In genomic region chr3L:15967588-15968500, dm6 we compare ENCODE assay signal across 1 fruit fly cellular context.
TF ChIP-seq lines count a peak whose summit lies in the region.

TSS of gene Brr2 (minus strand) at chr3L:15967872.
TSS of gene CG10516 (plus strand) at chr3L:15968204.

TF ChIP-seq in whole organism, embryonic, 481 proteins besides CTCF, POLR2A, EP300 and RAD21 (continued from another document and continues in another):
- no peak for TF ChIP-seq CG4424 (GFP tag; optimal IDR thresholded peaks at IDR 0.05; lab: Kevin White, UChicago)
- TF ChIP-seq CG3726 (GFP tag; IDR thresholded peaks at IDR 0.05; lab: Robert Waterston, UW), result no peak
- peak; percentile 87 for TF ChIP-seq YL-1 (GFP tag; optimal IDR thresholded peaks at IDR 0.05; lab: Kevin White, UChicago)
- no peak for TF ChIP-seq CG3163 (GFP tag; optimal IDR thresholded peaks at IDR 0.05; lab: Kevin White, UChicago)
- TF ChIP-seq CG10462 (GFP tag; optimal IDR thresholded peaks at IDR 0.05; lab: Kevin White, UChicago), result no peak
- no peak for TF ChIP-seq al (GFP tag; IDR thresholded peaks at IDR 0.05; lab: Robert Waterston, UW)
- no peak for TF ChIP-seq CG18619 (GFP tag; optimal IDR thresholded peaks at IDR 0.05; lab: Kevin White, UChicago)
- TF ChIP-seq CG9932 (GFP tag; IDR thresholded peaks at IDR 0.05; lab: Robert Waterston, UW), result no peak; the same call in 1 of the 2 replicates
- TF ChIP-seq CG8089 (GFP tag; optimal IDR thresholded peaks at IDR 0.05; lab: Kevin White, UChicago), result no peak
- TF ChIP-seq MBD-R2 (GFP tag; IDR thresholded peaks at IDR 0.05; lab: Robert Waterston, UW), result peak; percentile 66
- no peak for TF ChIP-seq mld (GFP tag; IDR thresholded peaks at IDR 0.05; lab: Robert Waterston, UW; ENCODE audit: partially characterized antibody)
- no peak for TF ChIP-seq schlank (tag; optimal IDR thresholded peaks at IDR 0.05; lab: Kevin White, UChicago)
- TF ChIP-seq sna (GFP tag; IDR thresholded peaks at IDR 0.05; lab: Robert Waterston, UW; ENCODE audit: partially characterized antibody), result 0 out of 2 replicates have a peak, but pooled peaks have one; percentile 32
- TF ChIP-seq bigmax (GFP tag; optimal IDR thresholded peaks at IDR 0.05; lab: Kevin White, UChicago), result no peak
- peak; percentile 94 for TF ChIP-seq E2f2 (GFP tag; IDR thresholded peaks at IDR 0.05; lab: Robert Waterston, UW)
- TF ChIP-seq Hmx (GFP tag; optimal IDR thresholded peaks at IDR 0.05; lab: Kevin White, UChicago), result no peak
- peak; percentile 94 for TF ChIP-seq CG9797 (GFP tag; optimal IDR thresholded peaks at IDR 0.05; lab: Kevin White, UChicago)
- TF ChIP-seq Sox102F (GFP tag; optimal IDR thresholded peaks at IDR 0.05; lab: Kevin White, UChicago), result no peak
- no peak for TF ChIP-seq CG12155 (GFP tag; optimal IDR thresholded peaks at IDR 0.05; lab: Kevin White, UChicago)
- no peak for TF ChIP-seq CG17385 (GFP tag; optimal IDR thresholded peaks at IDR 0.05; lab: Kevin White, UChicago)
- TF ChIP-seq kni (GFP tag; optimal IDR thresholded peaks at IDR 0.05; lab: Kevin White, UChicago), result peak; percentile 75
- TF ChIP-seq CG33557 (GFP tag; optimal IDR thresholded peaks at IDR 0.05; lab: Kevin White, UChicago), result no peak
- TF ChIP-seq Hmr (GFP tag; optimal IDR thresholded peaks at IDR 0.05; lab: Kevin White, UChicago), result no peak
- peak; percentile 78 for TF ChIP-seq CG14710 (tag; optimal IDR thresholded peaks at IDR 0.05; lab: Kevin White, UChicago)
- TF ChIP-seq odd (GFP tag; optimal IDR thresholded peaks at IDR 0.05; lab: Kevin White, UChicago), result no peak
- TF ChIP-seq CG43689 (GFP tag; IDR thresholded peaks at IDR 0.05; lab: Robert Waterston, UW), result no peak
- no peak for TF ChIP-seq zf30C (GFP tag; optimal IDR thresholded peaks at IDR 0.05; lab: Kevin White, UChicago)
- no peak for TF ChIP-seq TFAM (GFP tag; optimal IDR thresholded peaks at IDR 0.05; lab: Kevin White, UChicago)
- no peak for TF ChIP-seq mam (GFP tag; optimal IDR thresholded peaks at IDR 0.05; lab: Kevin White, UChicago)
- no peak for TF ChIP-seq gem (tag; optimal IDR thresholded peaks at IDR 0.05; lab: Kevin White, UChicago)
- no peak for TF ChIP-seq Meics (GFP tag; optimal IDR thresholded peaks at IDR 0.05; lab: Kevin White, UChicago)
- no peak for TF ChIP-seq Kr (GFP tag; optimal IDR thresholded peaks at IDR 0.05; lab: Kevin White, UChicago)
- no peak for TF ChIP-seq Asciz (GFP tag; optimal IDR thresholded peaks at IDR 0.05; lab: Kevin White, UChicago)
- no peak for TF ChIP-seq NC2β (GFP tag; optimal IDR thresholded peaks at IDR 0.05; lab: Kevin White, UChicago)
- no peak for TF ChIP-seq Trl (optimal IDR thresholded peaks at IDR 0.05; lab: Kevin White, UChicago)
- TF ChIP-seq Trl (GFP tag; optimal IDR thresholded peaks at IDR 0.05; lab: Kevin White, UChicago), result no peak
- no peak for TF ChIP-seq cas (GFP tag; IDR thresholded peaks at IDR 0.05; lab: Robert Waterston, UW)
- no peak for TF ChIP-seq CG17361 (GFP tag; IDR thresholded peaks at IDR 0.05; lab: Robert Waterston, UW)
- TF ChIP-seq CG15479 (GFP tag; optimal IDR thresholded peaks at IDR 0.05; lab: Kevin White, UChicago), result no peak
- no peak for TF ChIP-seq Sox100B (GFP tag; optimal IDR thresholded peaks at IDR 0.05; lab: Kevin White, UChicago)
- no peak; the same call in 1 of the 3 replicates for TF ChIP-seq CG16813 (GFP tag; IDR thresholded peaks at IDR 0.05; lab: Robert Waterston, UW; ENCODE audit: partially characterized antibody)
- no peak for TF ChIP-seq Camta (GFP tag; optimal IDR thresholded peaks at IDR 0.05; lab: Kevin White, UChicago)
- no peak for TF ChIP-seq bsh (GFP tag; optimal IDR thresholded peaks at IDR 0.05; lab: Kevin White, UChicago)
- TF ChIP-seq HLHmδ (GFP tag; optimal IDR thresholded peaks at IDR 0.05; lab: Kevin White, UChicago), result no peak
- no peak for TF ChIP-seq jigr1 (GFP tag; IDR thresholded peaks at IDR 0.05; lab: Robert Waterston, UW)
- TF ChIP-seq CG10979 (tag; optimal IDR thresholded peaks at IDR 0.05; lab: Kevin White, UChicago), result no peak
- no peak for TF ChIP-seq pnt (GFP tag; optimal IDR thresholded peaks at IDR 0.05; lab: Kevin White, UChicago)
- TF ChIP-seq CG4404 (GFP tag; IDR thresholded peaks at IDR 0.05; lab: Robert Waterston, UW), result no peak
- TF ChIP-seq CG2889 (GFP tag; IDR thresholded peaks at IDR 0.05; lab: Robert Waterston, UW), result no peak
- peak; percentile 23 for TF ChIP-seq CG8924 (tag; optimal IDR thresholded peaks at IDR 0.05; lab: Kevin White, UChicago)
- no peak for TF ChIP-seq CG2129 (GFP tag; IDR thresholded peaks at IDR 0.05; lab: Robert Waterston, UW; ENCODE audit: partially characterized antibody)
- no peak for TF ChIP-seq hth (optimal IDR thresholded peaks at IDR 0.05; lab: Kevin White, UChicago)
- TF ChIP-seq nerfin-2 (GFP tag; IDR thresholded peaks at IDR 0.05; lab: Robert Waterston, UW; ENCODE audit: partially characterized antibody), result 0 out of 2 replicates have a peak, but pooled peaks have one; percentile 23
- no peak for TF ChIP-seq CG18599 (GFP tag; optimal IDR thresholded peaks at IDR 0.05; lab: Kevin White, UChicago)
- TF ChIP-seq wek (GFP tag; optimal IDR thresholded peaks at IDR 0.05; lab: Kevin White, UChicago), result no peak
- TF ChIP-seq Nf-YB (GFP tag; optimal IDR thresholded peaks at IDR 0.05; lab: Kevin White, UChicago), result no peak
- no peak for TF ChIP-seq CG2202 (tag; optimal IDR thresholded peaks at IDR 0.05; lab: Kevin White, UChicago)
- no peak for TF ChIP-seq CG9609 (GFP tag; optimal IDR thresholded peaks at IDR 0.05; lab: Kevin White, UChicago)
- TF ChIP-seq NFAT (GFP tag; IDR thresholded peaks at IDR 0.05; lab: Robert Waterston, UW), result no peak
- TF ChIP-seq corto (GFP tag; optimal IDR thresholded peaks at IDR 0.05; lab: Kevin White, UChicago), result no peak
- TF ChIP-seq CG12744 (GFP tag; optimal IDR thresholded peaks at IDR 0.05; lab: Kevin White, UChicago), result no peak
- no peak for TF ChIP-seq Spps (tag; optimal IDR thresholded peaks at IDR 0.05; lab: Kevin White, UChicago)
- TF ChIP-seq dati (GFP tag; IDR thresholded peaks at IDR 0.05; lab: Robert Waterston, UW), result no peak
- peak; percentile 50 for TF ChIP-seq CG13624 (GFP tag; optimal IDR thresholded peaks at IDR 0.05; lab: Kevin White, UChicago)
- TF ChIP-seq knrl (GFP tag; IDR thresholded peaks at IDR 0.05; lab: Robert Waterston, UW; ENCODE audit: partially characterized antibody), result no peak; the same call in 2 of the 3 replicates
- TF ChIP-seq CG15011 (GFP tag; optimal IDR thresholded peaks at IDR 0.05; lab: Kevin White, UChicago), result no peak
- TF ChIP-seq CG10321 (GFP tag; IDR thresholded peaks at IDR 0.05; lab: Robert Waterston, UW), result no peak
- TF ChIP-seq ttk (GFP tag; IDR thresholded peaks at IDR 0.05; lab: Robert Waterston, UW), result no peak
- TF ChIP-seq fu2 (GFP tag; optimal IDR thresholded peaks at IDR 0.05; lab: Kevin White, UChicago), result no peak
- no peak for TF ChIP-seq CG18476 (GFP tag; optimal IDR thresholded peaks at IDR 0.05; lab: Kevin White, UChicago)
- no peak for TF ChIP-seq seq (GFP tag; IDR thresholded peaks at IDR 0.05; lab: Robert Waterston, UW)
- TF ChIP-seq repo (GFP tag; optimal IDR thresholded peaks at IDR 0.05; lab: Kevin White, UChicago), result no peak
- TF ChIP-seq CG8290 (GFP tag; optimal IDR thresholded peaks at IDR 0.05; lab: Kevin White, UChicago), result no peak
- TF ChIP-seq CG8290 (tag; optimal IDR thresholded peaks at IDR 0.05; lab: Kevin White, UChicago), result no peak
- no peak for TF ChIP-seq sim (GFP tag; IDR thresholded peaks at IDR 0.05; lab: Robert Waterston, UW)
- TF ChIP-seq luna (GFP tag; optimal IDR thresholded peaks at IDR 0.05; lab: Kevin White, UChicago), result no peak
- TF ChIP-seq Hsf (GFP tag; optimal IDR thresholded peaks at IDR 0.05; lab: Kevin White, UChicago), result no peak
- TF ChIP-seq pfk (GFP tag; optimal IDR thresholded peaks at IDR 0.05; lab: Kevin White, UChicago), result no peak
- TF ChIP-seq lmd (GFP tag; IDR thresholded peaks at IDR 0.05; lab: Robert Waterston, UW), result no peak
- TF ChIP-seq CG1832 (GFP tag; optimal IDR thresholded peaks at IDR 0.05; lab: Kevin White, UChicago), result no peak
- TF ChIP-seq CG8359 (GFP tag; optimal IDR thresholded peaks at IDR 0.05; lab: Kevin White, UChicago; ENCODE audit: borderline replicate concordance), result no peak
- no peak for TF ChIP-seq CG10959 (GFP tag; IDR thresholded peaks at IDR 0.05; lab: Robert Waterston, UW)
- no peak for TF ChIP-seq CG4707 (GFP tag; optimal IDR thresholded peaks at IDR 0.05; lab: Kevin White, UChicago)
- no peak for TF ChIP-seq CG18011 (GFP tag; optimal IDR thresholded peaks at IDR 0.05; lab: Kevin White, UChicago)
- peak; percentile 57 for TF ChIP-seq CG30020 (tag; optimal IDR thresholded peaks at IDR 0.05; lab: Kevin White, UChicago)
- no peak for TF ChIP-seq fd102C (GFP tag; optimal IDR thresholded peaks at IDR 0.05; lab: Kevin White, UChicago)
- no peak for TF ChIP-seq CG31224 (GFP tag; IDR thresholded peaks at IDR 0.05; lab: Robert Waterston, UW)
- no peak for TF ChIP-seq CG1647 (GFP tag; optimal IDR thresholded peaks at IDR 0.05; lab: Kevin White, UChicago)
- peak; percentile 43 for TF ChIP-seq jumu (GFP tag; optimal IDR thresholded peaks at IDR 0.05; lab: Kevin White, UChicago)
- no peak for TF ChIP-seq CG5245 (GFP tag; optimal IDR thresholded peaks at IDR 0.05; lab: Kevin White, UChicago)
- TF ChIP-seq yki (optimal IDR thresholded peaks at IDR 0.05; lab: Kevin White, UChicago), result no peak
- no peak for TF ChIP-seq H2.0 (GFP tag; IDR thresholded peaks at IDR 0.05; lab: Robert Waterston, UW)
- no peak for TF ChIP-seq CG4820 (GFP tag; optimal IDR thresholded peaks at IDR 0.05; lab: Kevin White, UChicago)
- peak; percentile 10 for TF ChIP-seq Antp (GFP tag; optimal IDR thresholded peaks at IDR 0.05; lab: Kevin White, UChicago)
- no peak for TF ChIP-seq ash1 (GFP tag; optimal IDR thresholded peaks at IDR 0.05; lab: Kevin White, UChicago)
- no peak for TF ChIP-seq CG8281 (tag; optimal IDR thresholded peaks at IDR 0.05; lab: Kevin White, UChicago)
- no peak for TF ChIP-seq CG3995 (GFP tag; optimal IDR thresholded peaks at IDR 0.05; lab: Kevin White, UChicago)
- no peak for TF ChIP-seq sqz (GFP tag; optimal IDR thresholded peaks at IDR 0.05; lab: Kevin White, UChicago)
- TF ChIP-seq Dip2 (GFP tag; IDR thresholded peaks at IDR 0.05; lab: Robert Waterston, UW), result no peak
- no peak for TF ChIP-seq CG6175 (GFP tag; IDR thresholded peaks at IDR 0.05; lab: Robert Waterston, UW)
- peak; percentile 66 for TF ChIP-seq Ets97D (GFP tag; optimal IDR thresholded peaks at IDR 0.05; lab: Kevin White, UChicago)
- no peak for TF ChIP-seq CG30431 (GFP tag; optimal IDR thresholded peaks at IDR 0.05; lab: Kevin White, UChicago)
- TF ChIP-seq otp (GFP tag; IDR thresholded peaks at IDR 0.05; lab: Robert Waterston, UW), result no peak
- peak; percentile 43 for TF ChIP-seq Xbp1 (GFP tag; optimal IDR thresholded peaks at IDR 0.05; lab: Kevin White, UChicago)
- TF ChIP-seq CG3065 (GFP tag; optimal IDR thresholded peaks at IDR 0.05; lab: Kevin White, UChicago), result no peak
- peak; percentile 43 for TF ChIP-seq sug (tag; optimal IDR thresholded peaks at IDR 0.05; lab: Kevin White, UChicago)
- peak; percentile 86 for TF ChIP-seq Dp (GFP tag; optimal IDR thresholded peaks at IDR 0.05; lab: Kevin White, UChicago)
- peak; percentile 84 for TF ChIP-seq trem (tag; optimal IDR thresholded peaks at IDR 0.05; lab: Kevin White, UChicago)
- TF ChIP-seq zen (tag; optimal IDR thresholded peaks at IDR 0.05; lab: Kevin White, UChicago), result peak; percentile 15
- TF ChIP-seq CG12071 (GFP tag; optimal IDR thresholded peaks at IDR 0.05; lab: Kevin White, UChicago), result no peak
- no peak for TF ChIP-seq tx (GFP tag; optimal IDR thresholded peaks at IDR 0.05; lab: Kevin White, UChicago)
- no peak for TF ChIP-seq sisA (GFP tag; IDR thresholded peaks at IDR 0.05; lab: Robert Waterston, UW)
- no peak for TF ChIP-seq Abd-B (GFP tag; optimal IDR thresholded peaks at IDR 0.05; lab: Kevin White, UChicago)
- TF ChIP-seq CG8944 (GFP tag; optimal IDR thresholded peaks at IDR 0.05; lab: Kevin White, UChicago), result no peak
- no peak for TF ChIP-seq CG12104 (GFP tag; optimal IDR thresholded peaks at IDR 0.05; lab: Kevin White, UChicago)
- TF ChIP-seq run (tag; optimal IDR thresholded peaks at IDR 0.05; lab: Kevin White, UChicago), result no peak
- no peak for TF ChIP-seq CG8478 (optimal IDR thresholded peaks at IDR 0.05; lab: Kevin White, UChicago)
- peak; percentile 81 for TF ChIP-seq CG17186 (GFP tag; optimal IDR thresholded peaks at IDR 0.05; lab: Kevin White, UChicago)
- TF ChIP-seq Atf3 (GFP tag; optimal IDR thresholded peaks at IDR 0.05; lab: Kevin White, UChicago), result no peak
- no peak for TF ChIP-seq CG14441 (GFP tag; IDR thresholded peaks at IDR 0.05; lab: Robert Waterston, UW)
- peak; percentile 37 for TF ChIP-seq Hr3 (GFP tag; optimal IDR thresholded peaks at IDR 0.05; lab: Kevin White, UChicago)
- TF ChIP-seq CG3838 (GFP tag; optimal IDR thresholded peaks at IDR 0.05; lab: Kevin White, UChicago), result no peak
- TF ChIP-seq CG18262 (tag; optimal IDR thresholded peaks at IDR 0.05; lab: Kevin White, UChicago), result no peak
- TF ChIP-seq CHES-1-like (GFP tag; optimal IDR thresholded peaks at IDR 0.05; lab: Kevin White, UChicago), result peak; percentile 23
- TF ChIP-seq tup (GFP tag; optimal IDR thresholded peaks at IDR 0.05; lab: Kevin White, UChicago), result no peak
- TF ChIP-seq ro (GFP tag; IDR thresholded peaks at IDR 0.05; lab: Robert Waterston, UW), result no peak
- no peak for TF ChIP-seq Aef1 (GFP tag; IDR thresholded peaks at IDR 0.05; lab: Robert Waterston, UW)
- TF ChIP-seq Ets65A (GFP tag; lab: Kevin White, UChicago), result no peak
- no peak for TF ChIP-seq grau (tag; optimal IDR thresholded peaks at IDR 0.05; lab: Kevin White, UChicago)
- no peak for TF ChIP-seq CG14965 (GFP tag; optimal IDR thresholded peaks at IDR 0.05; lab: Kevin White, UChicago; ENCODE audit: borderline replicate concordance)
- peak; percentile 51; the same call in 2 of the 4 replicates for TF ChIP-seq Dll (GFP tag; IDR thresholded peaks at IDR 0.05; lab: Robert Waterston, UW; ENCODE audit: partially characterized antibody)
- TF ChIP-seq sr (GFP tag; IDR thresholded peaks at IDR 0.05; lab: Robert Waterston, UW), result no peak
- no peak for TF ChIP-seq CG11085 (GFP tag; IDR thresholded peaks at IDR 0.05; lab: Robert Waterston, UW)
- no peak for TF ChIP-seq CG4328 (GFP tag; optimal IDR thresholded peaks at IDR 0.05; lab: Kevin White, UChicago)
- no peak for TF ChIP-seq abd-A (tag; optimal IDR thresholded peaks at IDR 0.05; lab: Kevin White, UChicago)
- TF ChIP-seq prd (optimal IDR thresholded peaks at IDR 0.05; lab: Kevin White, UChicago), result no peak
- 0 out of 3 replicates have a peak, but pooled peaks have one; percentile 17 for TF ChIP-seq prd (GFP tag; IDR thresholded peaks at IDR 0.05; lab: Robert Waterston, UW)
- no peak for TF ChIP-seq CG15601 (tag; optimal IDR thresholded peaks at IDR 0.05; lab: Kevin White, UChicago)
